Worm (Caenorhabditis elegans) whole organism, L4 larva: ENCODE data around the gene R13A5.7.

Experiments
- mdl-1 ChIP-seq, 2 experiments: fragments of 150-350 bp in 1 of 2; sonication (generic microtip) in 1 of 2; optimal IDR thresholded peaks; 2 replicates each; lab custom pipeline; 2014 to 2017; ENCODE audit warnings: missing biosample characterization in 2 of 2, missing genetic modification characterization in 2 of 2
- nhr-11 ChIP-seq: fragments of 150-350 bp; optimal IDR thresholded peaks from 2 replicates; lab custom pipeline; 2014; ENCODE audit warnings: missing biosample characterization, missing genetic modification characterization
- nhr-237 ChIP-seq: sonication (generic microtip); optimal IDR thresholded peaks from 2 replicates; lab custom pipeline; 2017; ENCODE audit warnings: missing biosample characterization, missing genetic modification characterization
- nhr-77 ChIP-seq: fragments of 150-350 bp; optimal IDR thresholded peaks from 2 replicates; lab custom pipeline; 2014; ENCODE audit warnings: missing biosample characterization, missing genetic modification characterization
- snpc-4 ChIP-seq: fragments of 150-350 bp; optimal IDR thresholded peaks from 2 replicates; lab custom pipeline; 2014; ENCODE audit warnings: missing biosample characterization, missing genetic modification characterization

- TF ChIP-seq nhr-77 (tag; lab: Kevin White, UChicago): no peak
- TF ChIP-seq nhr-11 (tag; lab: Kevin White, UChicago): no peak
- no peak for TF ChIP-seq snpc-4
- TF ChIP-seq nhr-237 (tag; lab: Kevin White, UChicago): no peak
- TF ChIP-seq mdl-1 (tag; optimal IDR thresholded peaks at IDR 0.05; lab: Kevin White, UChicago): no peak
Observed at ce11 chrIII:7533012-7533411, 36.9 kb downstream of the R13A5.7 start.
